Fruit fly (Drosophila melanogaster) whole organism: ENCODE results near the gene CG11089.

ENCODE experiments used
- CG8478 ChIP-seq: fragments of >200 bp; optimal IDR thresholded peaks from 2 replicates; lab custom pipeline; 2018; ENCODE audit warnings: inconsistent platforms
- Dll ChIP-seq: fragments of >200 bp; optimal IDR thresholded peaks from 2 replicates; lab custom pipeline; 2017
- EcR ChIP-seq, 2 experiments: fragments of >200 bp; optimal IDR thresholded peaks; 2 replicates each; lab custom pipeline; 2017; ENCODE audit warnings: missing biosample characterization in 2 of 2, missing genetic modification characterization in 2 of 2, missing genetic modification reagents in 2 of 2
- pan ChIP-seq: fragments of >200 bp; optimal IDR thresholded peaks from 2 replicates; lab custom pipeline; 2017
- psq ChIP-seq: fragments of >200 bp; optimal IDR thresholded peaks from 2 replicates; lab custom pipeline; 2017

dm6 chr3R:24894419-24895206 lies 17.8 kb downstream of the CG11089 start, which contains the start of the genes CG31121 and CG11069:
- TF ChIP-seq pan (lab: Kevin White, UChicago) = no peak
- no peak for TF ChIP-seq CG8478 (lab: Kevin White, UChicago)
- TF ChIP-seq psq (lab: Kevin White, UChicago) = no peak
- no peak for TF ChIP-seq Dll
- no peak for TF ChIP-seq EcR (GFP tag; optimal IDR thresholded peaks at IDR 0.05; lab: Kevin White, UChicago)
